Worm (Caenorhabditis elegans): Measurements from ENCODE around the gene F13D12.8.
A peak's percentile ranks its signal among the peaks of the same experiment; 100 is the strongest.

DNA sequence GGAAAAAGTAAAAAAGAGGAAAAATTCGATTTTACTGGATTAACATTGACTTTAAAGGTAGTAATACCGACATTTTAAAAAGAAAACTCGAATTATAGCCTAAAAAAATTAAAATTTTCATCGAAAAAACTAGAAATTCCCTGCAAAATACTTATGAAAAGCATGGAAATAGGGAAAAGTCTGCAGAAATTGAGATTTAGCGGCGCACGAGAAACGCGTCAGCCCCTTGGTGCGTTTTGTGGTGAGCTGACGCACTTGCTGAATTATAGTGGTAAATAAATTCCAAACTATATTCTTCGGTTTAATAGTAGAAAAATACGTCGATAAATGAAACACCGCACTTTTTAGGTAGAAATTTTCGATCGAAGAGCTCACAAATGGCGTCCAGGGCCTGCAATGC is 38.0 kb downstream of the F13D12.8 start:
- TF ChIP-seq nhr-237 (tag; optimal IDR thresholded peaks at IDR 0.05) (no peak), pha-4 (tag; optimal IDR thresholded peaks at IDR 0.05) (peak; percentile 9), sptf-1 (tag; optimal IDR thresholded peaks at IDR 0.05) (peak; percentile 63)
